Fruit fly (Drosophila melanogaster): ENCODE results near the gene spartin.
A peak's percentile ranks its signal among the peaks of the same experiment; 100 is the strongest.

spartin gene

DNA sequence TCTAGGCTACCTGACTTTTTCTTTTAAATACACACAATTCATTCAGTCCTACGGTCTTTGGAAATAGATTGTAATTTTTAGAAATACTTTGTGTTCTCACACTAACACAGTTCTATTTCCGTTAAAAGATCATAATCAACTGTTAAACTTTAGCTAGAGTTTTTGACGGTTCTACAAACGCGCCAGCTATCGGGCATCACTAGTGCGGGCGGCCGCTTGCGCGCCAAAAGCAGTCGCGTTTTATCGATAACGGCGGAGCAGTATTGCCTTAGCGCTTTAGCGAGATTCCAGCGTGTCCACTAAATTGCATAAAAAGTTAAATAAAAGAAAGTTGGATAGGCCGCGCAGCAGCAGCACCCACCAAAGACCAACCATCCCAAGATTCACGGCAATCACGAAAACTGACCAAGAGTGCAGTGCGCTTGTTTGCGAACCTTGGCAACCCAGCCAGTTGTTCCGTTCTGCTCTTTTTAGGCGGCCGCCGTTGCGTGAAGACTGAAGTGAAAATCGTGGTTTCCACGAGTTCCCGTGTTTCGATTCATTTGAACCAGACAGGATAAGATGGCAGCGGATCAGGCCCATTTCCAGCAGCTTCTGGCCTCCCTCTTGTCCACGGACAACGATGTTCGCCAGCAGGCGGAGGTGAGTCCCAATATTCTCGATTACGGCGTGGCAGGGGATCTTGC is 5.3 kb upstream of the spartin start, which contains the start of gene Karybeta3 (continued):
- TF ChIP-seq CG1529 (GFP tag; optimal IDR thresholded peaks at IDR 0.05) (no peak), aop (GFP tag; IDR thresholded peaks at IDR 0.05) (no peak), CG14860 (GFP tag; IDR thresholded peaks at IDR 0.05; ENCODE audit: partially characterized antibody) (peak; percentile 53; the same call in 2 of the 3 replicates), Ssrp (tag; optimal IDR thresholded peaks at IDR 0.05) (peak; percentile 47), crol (GFP tag; IDR thresholded peaks at IDR 0.05) (0 out of 2 replicates have a peak, but pooled peaks have one; percentile 27), CG4282 (GFP tag; optimal IDR thresholded peaks at IDR 0.05) (peak; percentile 47), CG17612 (GFP tag; IDR thresholded peaks at IDR 0.05) (peak; percentile 25; the same call in 1 of the 2 replicates), wor (GFP tag; IDR thresholded peaks at IDR 0.05) (peak; percentile 17; the same call in 1 of the 2 replicates), CG8478 (optimal IDR thresholded peaks at IDR 0.05) (no peak), Camta (GFP tag; optimal IDR thresholded peaks at IDR 0.05) (peak; percentile 55), Nf-YA (GFP tag; IDR thresholded peaks at IDR 0.05) (peak; percentile 72), E2f1 (GFP tag; IDR thresholded peaks at IDR 0.05) (peak; percentile 94), CG31441 (GFP tag; IDR thresholded peaks at IDR 0.05) (peak; percentile 46; the same call in 1 of the 2 replicates), NC2β (GFP tag; optimal IDR thresholded peaks at IDR 0.05) (peak; percentile 85), CG11093 (GFP tag; IDR thresholded peaks at IDR 0.05) (0 out of 3 replicates have a peak, but pooled peaks have one; percentile 33), CG15479 (GFP tag; optimal IDR thresholded peaks at IDR 0.05) (no peak), Taf1 (GFP tag; IDR thresholded peaks at IDR 0.05) (peak; percentile 32; the same call in 1 of the 2 replicates), CG43689 (GFP tag; IDR thresholded peaks at IDR 0.05) (no peak), CG30431 (GFP tag; optimal IDR thresholded peaks at IDR 0.05) (peak; percentile 30), vnd (GFP tag; IDR thresholded peaks at IDR 0.05; ENCODE audit: partially characterized antibody) (peak; percentile 55; the same call in 2 of the 3 replicates), sr (GFP tag; IDR thresholded peaks at IDR 0.05) (peak; percentile 61; the same call in 2 of the 3 replicates), Xbp1 (GFP tag; optimal IDR thresholded peaks at IDR 0.05) (peak; percentile 82), CG17186 (GFP tag; optimal IDR thresholded peaks at IDR 0.05) (peak; percentile 97), CG13894 (tag; optimal IDR thresholded peaks at IDR 0.05) (peak; percentile 48), zfh2 (GFP tag; optimal IDR thresholded peaks at IDR 0.05) (peak; percentile 84), twi (tag; optimal IDR thresholded peaks at IDR 0.05) (no peak), pfk (GFP tag; optimal IDR thresholded peaks at IDR 0.05) (peak; percentile 66), CG1647 (GFP tag; optimal IDR thresholded peaks at IDR 0.05) (peak; percentile 63), sob (GFP tag; IDR thresholded peaks at IDR 0.05) (peak; percentile 83), Nf-YB (GFP tag; optimal IDR thresholded peaks at IDR 0.05) (peak; percentile 38), kah (GFP tag; optimal IDR thresholded peaks at IDR 0.05) (no peak), CG17912 (GFP tag; optimal IDR thresholded peaks at IDR 0.05) (no peak), CG3726 (GFP tag; IDR thresholded peaks at IDR 0.05) (peak; percentile 71; the same call in 1 of the 3 replicates), pros (GFP tag; optimal IDR thresholded peaks at IDR 0.05) (no peak), Mes4 (GFP tag; optimal IDR thresholded peaks at IDR 0.05) (peak; percentile 80), CG12942 (GFP tag; optimal IDR thresholded peaks at IDR 0.05) (peak; percentile 65), CG10274 (GFP tag; optimal IDR thresholded peaks at IDR 0.05) (peak; percentile 39), HLH3B (GFP tag; IDR thresholded peaks at IDR 0.05) (peak; percentile 73), CG9876 (GFP tag; optimal IDR thresholded peaks at IDR 0.05) (peak; percentile 60), hbn (GFP tag; IDR thresholded peaks at IDR 0.05; ENCODE audit: partially characterized antibody) (peak; percentile 57; the same call in 1 of the 2 replicates), nerfin-2 (GFP tag; IDR thresholded peaks at IDR 0.05; ENCODE audit: partially characterized antibody) (0 out of 2 replicates have a peak, but pooled peaks have one; percentile 52), Doc2 (GFP tag; IDR thresholded peaks at IDR 0.05) (no peak), Max (GFP tag; optimal IDR thresholded peaks at IDR 0.05) (peak; percentile 62), Myb (GFP tag; optimal IDR thresholded peaks at IDR 0.05) (peak; percentile 84), psq (GFP tag; optimal IDR thresholded peaks at IDR 0.05) (no peak), jigr1 (GFP tag; IDR thresholded peaks at IDR 0.05) (no peak), YL-1 (GFP tag; optimal IDR thresholded peaks at IDR 0.05) (peak; percentile 45), sc (optimal IDR thresholded peaks at IDR 0.05) (no peak), sc (GFP tag; optimal IDR thresholded peaks at IDR 0.05) (peak; percentile 23), CG6683 (GFP tag; optimal IDR thresholded peaks at IDR 0.05) (peak; percentile 34)

Measured in whole organism, embryonic.